Worm (Caenorhabditis elegans): Measurements from ENCODE around the gene fbxa-218.
"Not testable (repeated sequence)": the region's sequence is repeated elsewhere in the genome, so short reads cannot be mapped to it uniquely, and the experiment has no call there.

fbxa-218 gene

ce11 chrIII:12436215-12436614 is at the start of gene fbxa-218:
Gene fbxa-218, plus strand, starts transcription at chrIII:12436515.
- TF ChIP-seq dao-5 (tag; optimal IDR thresholded peaks at IDR 0.05) (no peak), W03F9.2 (tag; optimal IDR thresholded peaks at IDR 0.05) (no peak)

ce11 chrIII:12386597-12386996 is 49.7 kb upstream of the fbxa-218 start, which contains the start of gene Y49E10.30:
Gene Y49E10.30, plus strand, starts transcription at chrIII:12386897.
- TF ChIP-seq him-1, dao-5, W03F9.2 (tag; optimal IDR thresholded peaks at IDR 0.05): not testable (repeated sequence)

ce11 chrIII:12388106-12388505 is 48.2 kb upstream of the fbxa-218 start:
- no peak for TF ChIP-seq dao-5 (tag; optimal IDR thresholded peaks at IDR 0.05)
- no peak for TF ChIP-seq him-1 (tag; optimal IDR thresholded peaks at IDR 0.05)
- no peak for TF ChIP-seq W03F9.2 (tag; optimal IDR thresholded peaks at IDR 0.05)

- no peak for TF ChIP-seq W03F9.2 (tag; optimal IDR thresholded peaks at IDR 0.05)
- TF ChIP-seq dao-5 (tag; optimal IDR thresholded peaks at IDR 0.05): no peak
- TF ChIP-seq him-1 (tag; optimal IDR thresholded peaks at IDR 0.05): no peak
These were observed 41.2 kb upstream of the fbxa-218 start, which contains the start of gene Y49E10.10 for ce11 chrIII:12395085-12395484. Gene Y49E10.10, plus strand, starts transcription at chrIII:12395465.

- TF ChIP-seq dao-5 (tag; optimal IDR thresholded peaks at IDR 0.05) (no peak), him-1 (tag; optimal IDR thresholded peaks at IDR 0.05) (no peak), W03F9.2 (tag; optimal IDR thresholded peaks at IDR 0.05) (no peak)
These were observed 37.8 kb upstream of the fbxa-218 start for ce11 chrIII:12398468-12398867.

ce11 chrIII:12399709-12400108 is 36.6 kb upstream of the fbxa-218 start:
- TF ChIP-seq W03F9.2 (tag; optimal IDR thresholded peaks at IDR 0.05) (no peak), dao-5 (tag; optimal IDR thresholded peaks at IDR 0.05) (no peak), him-1 (tag; optimal IDR thresholded peaks at IDR 0.05) (no peak)

ce11 chrIII:12410304-12410703 is 26.0 kb upstream of the fbxa-218 start:
- TF ChIP-seq him-1 (tag; optimal IDR thresholded peaks at IDR 0.05) (no peak), dao-5 (tag; optimal IDR thresholded peaks at IDR 0.05) (no peak), W03F9.2 (tag; optimal IDR thresholded peaks at IDR 0.05) (no peak)

- TF ChIP-seq him-1 (tag; optimal IDR thresholded peaks at IDR 0.05) (no peak), W03F9.2 (tag; optimal IDR thresholded peaks at IDR 0.05) (no peak), dao-5 (tag; optimal IDR thresholded peaks at IDR 0.05) (no peak)
These were observed 25.3 kb upstream of the fbxa-218 start for ce11 chrIII:12411059-12411458.

ce11 chrIII:12411668-12412067 is 24.6 kb upstream of the fbxa-218 start:
- no peak for TF ChIP-seq him-1 (tag; optimal IDR thresholded peaks at IDR 0.05)
- no peak for TF ChIP-seq dao-5 (tag; optimal IDR thresholded peaks at IDR 0.05)
- TF ChIP-seq W03F9.2 (tag; optimal IDR thresholded peaks at IDR 0.05): no peak

- TF ChIP-seq him-1 (tag; optimal IDR thresholded peaks at IDR 0.05) (no peak), W03F9.2 (tag; optimal IDR thresholded peaks at IDR 0.05) (no peak), dao-5 (tag; optimal IDR thresholded peaks at IDR 0.05) (no peak)
These were observed 21.8 kb upstream of the fbxa-218 start for ce11 chrIII:12414533-12414932.

- TF ChIP-seq him-1 (tag; optimal IDR thresholded peaks at IDR 0.05): no peak
- TF ChIP-seq W03F9.2 (tag; optimal IDR thresholded peaks at IDR 0.05): no peak
- TF ChIP-seq dao-5 (tag; optimal IDR thresholded peaks at IDR 0.05): no peak
These were observed 16.1 kb upstream of the fbxa-218 start for ce11 chrIII:12420256-12420655.

- TF ChIP-seq W03F9.2 (tag; optimal IDR thresholded peaks at IDR 0.05) (no peak), dao-5 (tag; optimal IDR thresholded peaks at IDR 0.05) (no peak), him-1 (tag; optimal IDR thresholded peaks at IDR 0.05) (no peak)
These were observed 14.6 kb upstream of the fbxa-218 start, which contains the start of gene tat-1 for ce11 chrIII:12421708-12422107. Gene tat-1, minus strand, starts transcription at chrIII:12421718.

- TF ChIP-seq dao-5 (tag; optimal IDR thresholded peaks at IDR 0.05) (no peak), him-1 (tag; optimal IDR thresholded peaks at IDR 0.05) (no peak), W03F9.2 (tag; optimal IDR thresholded peaks at IDR 0.05) (peak; percentile 15)
These were observed 12.2 kb upstream of the fbxa-218 start for ce11 chrIII:12424066-12424465.

ce11 chrIII:12424663-12425062 is 11.7 kb upstream of the fbxa-218 start:
- no peak for TF ChIP-seq dao-5 (tag; optimal IDR thresholded peaks at IDR 0.05)
- TF ChIP-seq W03F9.2 (tag; optimal IDR thresholded peaks at IDR 0.05): no peak
- TF ChIP-seq him-1 (tag; optimal IDR thresholded peaks at IDR 0.05): no peak

- TF ChIP-seq W03F9.2 (tag; optimal IDR thresholded peaks at IDR 0.05) (no peak), dao-5 (tag; optimal IDR thresholded peaks at IDR 0.05) (no peak), him-1 (tag; optimal IDR thresholded peaks at IDR 0.05) (no peak)
These were observed 10.4 kb upstream of the fbxa-218 start for ce11 chrIII:12425846-12426405.
